Fruit fly (Drosophila melanogaster) whole organism, pupa: ENCODE data around the gene CG14840.
A peak's percentile ranks its signal among the peaks of the same experiment; 100 is the strongest.

ENCODE experiments used
- CG10348 ChIP-seq: fragments of 200-800 bp; sonication (Bioruptor generic); IDR thresholded peaks from 2 replicates; pipeline ENCODE4 v1.3.6; 2022; ENCODE audit warnings: missing biosample characterization, missing genetic modification characterization
- CG12605 ChIP-seq: fragments of 200-800 bp; sonication (Bioruptor generic); IDR thresholded peaks from 2 replicates; pipeline ENCODE4 v1.3.6; 2022; ENCODE audit warnings: missing biosample characterization, missing genetic modification characterization
- CG13204 ChIP-seq: fragments of 200-800 bp; sonication (Bioruptor generic); optimal IDR thresholded peaks from 2 replicates; lab custom pipeline; 2018; ENCODE audit warnings: missing biosample characterization, mild to moderate bottlenecking, missing genetic modification characterization, moderate library complexity
- CG14655 ChIP-seq: fragments of 200-800 bp; sonication (Bioruptor generic); optimal IDR thresholded peaks from 3 replicates; lab custom pipeline; 2017; ENCODE audit warnings: mild to moderate bottlenecking, missing biosample characterization, missing genetic modification reagents, missing genetic modification characterization
- CG15710 ChIP-seq: fragments of 200-800 bp; sonication (Bioruptor generic); optimal IDR thresholded peaks from 2 replicates; lab custom pipeline; 2018; ENCODE audit warnings: missing biosample characterization, mild to moderate bottlenecking, missing genetic modification characterization, moderate library complexity
- CG17806 ChIP-seq: fragments of 200-800 bp; sonication (Bioruptor generic); optimal IDR thresholded peaks from 2 replicates; lab custom pipeline; 2018; ENCODE audit warnings: missing biosample characterization, mild to moderate bottlenecking, missing genetic modification characterization, moderate library complexity
- CG32121 ChIP-seq: fragments of 200-800 bp; sonication (Bioruptor generic); IDR thresholded peaks from 2 replicates; pipeline ENCODE4 v1.3.6; 2022; ENCODE audit warnings: missing biosample characterization, missing genetic modification characterization
- CG34367 ChIP-seq: fragments of 200-800 bp; sonication (Bioruptor generic); optimal IDR thresholded peaks from 2 replicates; lab custom pipeline; 2018; ENCODE audit warnings: missing biosample characterization, mild to moderate bottlenecking, missing genetic modification characterization
- CG4496 ChIP-seq: fragments of 200-800 bp; sonication (Bioruptor generic); IDR thresholded peaks from 3 replicates; pipeline ENCODE4 v1.3.6; 2022; ENCODE audit warnings: missing biosample characterization, missing genetic modification characterization
- CG8159 ChIP-seq: fragments of 200-800 bp; sonication (Bioruptor generic); optimal IDR thresholded peaks from 3 replicates; lab custom pipeline; 2018; ENCODE audit warnings: missing biosample characterization, mild to moderate bottlenecking, missing genetic modification characterization, moderate library complexity
- CG8301 ChIP-seq: fragments of 200-800 bp; sonication (Bioruptor generic); optimal IDR thresholded peaks from 2 replicates; lab custom pipeline; 2018; ENCODE audit warnings: missing biosample characterization, mild to moderate bottlenecking, missing genetic modification characterization
- CG9948 ChIP-seq: fragments of 200-800 bp; sonication (Bioruptor generic); optimal IDR thresholded peaks from 2 replicates; lab custom pipeline; 2018; ENCODE audit warnings: missing biosample characterization, mild to moderate bottlenecking, missing genetic modification characterization, moderate library complexity
- D1 ChIP-seq: fragments of 200-800 bp; sonication (Bioruptor generic); optimal IDR thresholded peaks from 2 replicates; lab custom pipeline; 2018; ENCODE audit warnings: missing biosample characterization, mild to moderate bottlenecking, missing genetic modification characterization, moderate library complexity
- EcR ChIP-seq: fragments of 200-800 bp; sonication (Bioruptor generic); optimal IDR thresholded peaks from 3 replicates; lab custom pipeline; 2019; ENCODE audit warnings: missing biosample characterization, missing genetic modification characterization, mild to moderate bottlenecking, moderate library complexity, missing genetic modification reagents
- Ets98B ChIP-seq: fragments of 200-800 bp; sonication (Bioruptor generic); IDR thresholded peaks from 2 replicates; pipeline ENCODE4 v1.3.6; 2022; ENCODE audit warnings: missing biosample characterization, missing genetic modification characterization
- Pif1A ChIP-seq: fragments of 200-800 bp; sonication (Bioruptor generic); optimal IDR thresholded peaks from 3 replicates; lab custom pipeline; 2016; ENCODE audit warnings: missing biosample characterization, missing genetic modification characterization
- Pif1B ChIP-seq: fragments of 200-800 bp; sonication (Bioruptor generic); optimal IDR thresholded peaks from 3 replicates; lab custom pipeline; 2016; ENCODE audit warnings: missing biosample characterization, missing genetic modification characterization
- Snoo ChIP-seq: fragments of 200-800 bp; sonication (Bioruptor generic); optimal IDR thresholded peaks from 3 replicates; lab custom pipeline; 2017; ENCODE audit warnings: missing biosample characterization, mild to moderate bottlenecking, missing genetic modification characterization, inconsistent platforms
- fd96Ca ChIP-seq: fragments of 200-800 bp; sonication (Bioruptor generic); IDR thresholded peaks from 3 replicates; pipeline ENCODE4 v1.3.6; 2022; ENCODE audit warnings: missing biosample characterization, missing genetic modification characterization
- gl ChIP-seq: fragments of 200-800 bp; sonication (Bioruptor generic); optimal IDR thresholded peaks from 2 replicates; lab custom pipeline; 2018; ENCODE audit warnings: missing biosample characterization, mild to moderate bottlenecking, missing genetic modification characterization
- rn ChIP-seq: fragments of 200-800 bp; sonication (Bioruptor generic); IDR thresholded peaks from 2 replicates; pipeline ENCODE4 v1.3.6; 2022; ENCODE audit warnings: missing biosample characterization, missing genetic modification characterization

Gene CG14840

dm6 chr3R:14229045-14229444 is 32.0 kb downstream of the CG14840 start, which contains the start of gene CG9624:
Gene CG9624 (minus strand): TSS chr3R:14229145.
- TF ChIP-seq fd96Ca (GFP tag; lab: Robert Waterston, UW), result no peak

DNA sequence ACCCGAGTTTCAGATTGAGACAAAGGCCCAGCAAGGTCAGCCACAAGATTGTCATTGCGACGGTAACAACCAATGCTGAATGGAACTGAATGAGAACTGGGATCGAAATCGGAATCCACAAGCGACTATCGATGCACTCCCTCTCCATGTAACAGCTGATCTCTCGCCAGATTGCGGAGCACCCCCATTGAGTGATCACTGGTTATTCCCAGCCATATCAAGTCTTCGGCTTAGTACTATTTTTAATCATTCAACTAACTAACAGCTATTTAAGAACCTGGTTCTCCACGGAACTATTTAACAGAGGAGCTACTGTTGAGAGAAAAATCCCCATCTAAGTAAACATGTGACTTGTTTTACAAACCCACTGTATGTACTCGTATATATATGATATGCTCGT is 34.4 kb downstream of the CG14840 start, which contains the start of gene CG9631:
TSS of gene CG9631 (minus strand) at position 101 of the 400 bp plus-strand sequence.
- no peak for TF ChIP-seq CG32121 (GFP tag; lab: Robert Waterston, UW)
- TF ChIP-seq EcR (GFP tag; lab: Kevin White, UChicago), result no peak
- no peak for TF ChIP-seq D1 (tag; lab: Kevin White, UChicago)
- TF ChIP-seq CG17806 (tag; lab: Kevin White, UChicago), result no peak
- no peak for TF ChIP-seq fd96Ca (GFP tag; lab: Robert Waterston, UW)
- no peak for TF ChIP-seq CG13204
- no peak for TF ChIP-seq CG14655 (GFP tag; lab: Kevin White, UChicago)
- no peak for TF ChIP-seq Snoo
- no peak for TF ChIP-seq Ets98B
- TF ChIP-seq CG34367, result no peak
- TF ChIP-seq rn, result no peak
- no peak for TF ChIP-seq CG12605 (GFP tag; lab: Robert Waterston, UW)
- no peak for TF ChIP-seq CG15710
- no peak for TF ChIP-seq Pif1B
- TF ChIP-seq CG10348 (GFP tag; lab: Robert Waterston, UW), result no peak
- TF ChIP-seq CG8159 (tag; lab: Kevin White, UChicago), result no peak
- TF ChIP-seq CG8301, result no peak

dm6 chr3R:14224105-14224574 is 36.9 kb downstream of the CG14840 start, which contains the start of gene Sp212:
Gene Sp212 (minus strand): TSS chr3R:14224155.
- TF ChIP-seq EcR (GFP tag; lab: Kevin White, UChicago) (no peak), CG8159 (tag; lab: Kevin White, UChicago) (peak; percentile 40), CG12605 (GFP tag; lab: Robert Waterston, UW) (no peak), CG10348 (GFP tag; lab: Robert Waterston, UW) (no peak), CG8301 (peak; percentile 45), CG14655 (GFP tag; lab: Kevin White, UChicago) (peak; percentile 52), CG32121 (GFP tag; lab: Robert Waterston, UW) (no peak), rn (no peak)

DNA sequence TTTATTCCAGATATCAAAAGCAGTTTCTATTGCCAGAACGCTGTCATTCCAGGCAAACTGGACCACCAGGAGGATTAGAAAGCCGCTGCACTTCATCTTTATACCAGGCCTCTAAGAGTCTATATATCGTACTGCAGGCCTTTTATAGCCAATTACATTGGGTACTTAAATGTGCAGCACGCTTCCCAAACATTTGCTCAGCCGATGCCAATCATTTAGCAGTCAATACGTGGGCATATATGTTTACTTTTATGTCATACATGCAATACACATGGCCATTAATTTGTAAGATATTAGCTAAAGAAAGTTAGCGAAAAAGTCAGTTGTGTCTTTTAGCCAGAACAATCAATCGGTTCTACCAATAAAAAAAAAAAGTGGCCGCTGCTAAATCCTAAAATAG is 39.5 kb downstream of the CG14840 start, which contains the start of gene CG33109:
TSS of gene CG33109 (minus strand) at position 101 of the 400 bp plus-strand sequence.
- no peak for TF ChIP-seq CG13204
- no peak for TF ChIP-seq CG15710
- TF ChIP-seq Snoo, result no peak
- no peak for TF ChIP-seq Pif1A (GFP tag; lab: Kevin White, UChicago)
- TF ChIP-seq CG14655 (GFP tag; lab: Kevin White, UChicago), result no peak
- no peak for TF ChIP-seq rn
- TF ChIP-seq CG8301, result no peak
- no peak for TF ChIP-seq D1 (tag; lab: Kevin White, UChicago)
- no peak for TF ChIP-seq CG32121 (GFP tag; lab: Robert Waterston, UW)
- TF ChIP-seq CG4496 (GFP tag; lab: Robert Waterston, UW), result no peak
- TF ChIP-seq EcR (GFP tag; lab: Kevin White, UChicago), result no peak
- TF ChIP-seq CG17806 (tag; lab: Kevin White, UChicago), result no peak

DNA sequence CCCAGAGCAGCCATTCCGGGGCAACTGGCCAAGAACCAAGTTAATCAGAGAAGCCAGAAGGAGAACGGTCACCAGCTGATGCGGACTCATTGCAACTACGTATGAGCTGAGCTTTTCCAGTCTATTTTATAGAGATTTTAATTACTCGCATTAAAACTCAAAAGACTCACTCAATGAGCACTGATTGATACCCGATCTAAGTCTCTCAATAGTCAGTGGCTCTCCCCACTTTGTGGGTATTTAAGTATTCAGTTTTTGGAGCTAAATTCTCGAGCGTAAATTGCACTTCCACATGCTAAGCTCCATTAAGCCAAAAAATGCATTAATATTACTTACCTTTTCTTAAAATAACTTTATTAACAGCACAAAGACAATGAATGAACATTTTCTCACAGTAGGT is 40.9 kb downstream of the CG14840 start, which contains the start of gene CG31326:
TSS of gene CG31326 (minus strand) at position 101 of the 400 bp plus-strand sequence.
- TF ChIP-seq CG15710 (no peak), CG13204 (no peak), CG12605 (GFP tag; lab: Robert Waterston, UW) (no peak), Ets98B (no peak), rn (no peak), CG4496 (GFP tag; lab: Robert Waterston, UW) (no peak), CG14655 (GFP tag; lab: Kevin White, UChicago) (no peak)

- TF ChIP-seq CG4496 (GFP tag; lab: Robert Waterston, UW), result peak; percentile 63; the same call in 1 of the 3 replicates
- TF ChIP-seq CG14655 (GFP tag; lab: Kevin White, UChicago), result no peak
- TF ChIP-seq CG12605 (GFP tag; lab: Robert Waterston, UW), result no peak
- no peak for TF ChIP-seq CG8159 (tag; lab: Kevin White, UChicago)
- TF ChIP-seq D1 (tag; lab: Kevin White, UChicago), result no peak
- no peak for TF ChIP-seq CG8301
- no peak for TF ChIP-seq CG10348 (GFP tag; lab: Robert Waterston, UW)
- TF ChIP-seq Pif1A (GFP tag; lab: Kevin White, UChicago), result no peak
- peak; percentile 46; the same call in 1 of the 3 replicates for TF ChIP-seq fd96Ca (GFP tag; lab: Robert Waterston, UW)
- TF ChIP-seq rn, result no peak
- TF ChIP-seq CG9948 (tag; lab: Kevin White, UChicago), result no peak
- peak; percentile 39; the same call in 1 of the 2 replicates for TF ChIP-seq CG32121 (GFP tag; lab: Robert Waterston, UW)
- peak; percentile 32; the same call in 1 of the 2 replicates for TF ChIP-seq Ets98B
These were observed 43.2 kb downstream of the CG14840 start, which contains the start of gene CG9649 for dm6 chr3R:14217839-14218238. Gene CG9649 (minus strand): TSS chr3R:14217882.

- no peak for TF ChIP-seq CG13204
- TF ChIP-seq CG12605 (GFP tag; lab: Robert Waterston, UW), result peak; percentile 92
- TF ChIP-seq gl (tag; lab: Kevin White, UChicago), result no peak
- TF ChIP-seq CG32121 (GFP tag; lab: Robert Waterston, UW), result no peak
These were observed 46.2 kb downstream of the CG14840 start, which contains the start of gene Dop1R1 for dm6 chr3R:14214776-14215175. Gene Dop1R1 (minus strand): TSS chr3R:14214810.
